Fruit fly (Drosophila melanogaster) whole organism, embryonic: ENCODE results near the gene Wdfy2.

Source experiments
- Abd-B ChIP-seq: fragments of 200-800 bp; sonication (Bioruptor generic); optimal IDR thresholded peaks from 2 replicates; lab custom pipeline; 2018; ENCODE audit warnings: missing biosample characterization, mild to moderate bottlenecking, missing genetic modification characterization, moderate library complexity
- Antp ChIP-seq: fragments of 200-800 bp; sonication (Bioruptor generic); optimal IDR thresholded peaks from 3 replicates; lab custom pipeline; 2016; ENCODE audit warnings: missing biosample characterization, missing genetic modification characterization
- CG10959 ChIP-seq: fragments of 200-800 bp; sonication (Bioruptor generic); IDR thresholded peaks from 2 replicates; pipeline ENCODE4 v1.3.6; 2022; ENCODE audit warnings: missing biosample characterization, missing genetic modification characterization
- CG11093 ChIP-seq: fragments of 200-800 bp; sonication (Bioruptor generic); IDR thresholded peaks from 3 replicates; pipeline ENCODE4 v1.3.6; 2022; ENCODE audit warnings: missing biosample characterization, missing genetic modification characterization
- CG11247 ChIP-seq: fragments of 200-800 bp; sonication (Bioruptor generic); IDR thresholded peaks from 2 replicates; pipeline ENCODE4 v1.3.6; 2022; ENCODE audit warnings: missing biosample characterization, missing genetic modification characterization
- CG16815 ChIP-seq: fragments of 200-800 bp; sonication (Bioruptor generic); optimal IDR thresholded peaks from 3 replicates; lab custom pipeline; 2017; ENCODE audit warnings: missing biosample characterization, mild to moderate bottlenecking, missing genetic modification characterization
- CG17802 ChIP-seq: fragments of 200-800 bp; sonication (Bioruptor generic); optimal IDR thresholded peaks from 2 replicates; lab custom pipeline; 2018; ENCODE audit warnings: missing biosample characterization, mild to moderate bottlenecking, missing genetic modification characterization, moderate library complexity
- CG31365 ChIP-seq: fragments of 200-800 bp; sonication (Bioruptor generic); optimal IDR thresholded peaks from 2 replicates; lab custom pipeline; 2018; ENCODE audit warnings: missing biosample characterization, mild to moderate bottlenecking, missing genetic modification characterization
- CG3407 ChIP-seq: fragments of 200-800 bp; sonication (Bioruptor generic); optimal IDR thresholded peaks from 2 replicates; lab custom pipeline; 2018; ENCODE audit warnings: missing biosample characterization, mild to moderate bottlenecking, missing genetic modification characterization
- CG34224 ChIP-seq: fragments of 200-800 bp; sonication (Bioruptor generic); IDR thresholded peaks from 3 replicates; pipeline ENCODE4 v1.3.6; 2022; ENCODE audit warnings: missing biosample characterization, missing genetic modification characterization; ENCODE audit not compliant: partially characterized antibody
- CG3838 ChIP-seq: fragments of 200-800 bp; sonication (Bioruptor generic); optimal IDR thresholded peaks from 3 replicates; lab custom pipeline; 2016; ENCODE audit warnings: missing biosample characterization, missing genetic modification characterization
- CG43689 ChIP-seq: fragments of 200-800 bp; sonication (Bioruptor generic); IDR thresholded peaks from 2 replicates; pipeline ENCODE4 v1.3.6; 2022; ENCODE audit warnings: missing biosample characterization, missing genetic modification characterization
- CG4854 ChIP-seq: fragments of 200-800 bp; sonication (Bioruptor generic); optimal IDR thresholded peaks from 2 replicates; lab custom pipeline; 2016; ENCODE audit warnings: missing biosample characterization, missing genetic modification characterization, inconsistent platforms
- CG6813 ChIP-seq: fragments of 200-800 bp; sonication (Bioruptor generic); optimal IDR thresholded peaks from 2 replicates; lab custom pipeline; 2017; ENCODE audit warnings: missing biosample characterization, missing genetic modification characterization, mild to moderate bottlenecking, moderate library complexity, missing genetic modification reagents
- CG7745 ChIP-seq: fragments of 200-800 bp; sonication (Bioruptor generic); optimal IDR thresholded peaks from 2 replicates; lab custom pipeline; 2018; ENCODE audit warnings: missing biosample characterization, mild to moderate bottlenecking, missing genetic modification characterization, moderate library complexity
- CG7839 ChIP-seq: fragments of 200-800 bp; sonication (Bioruptor generic); optimal IDR thresholded peaks from 3 replicates; lab custom pipeline; 2018; ENCODE audit warnings: missing biosample characterization, mild to moderate bottlenecking, missing genetic modification characterization, moderate library complexity
- CG8290 ChIP-seq, 3 experiments: fragments of 200-800 bp; sonication (Bioruptor generic); optimal IDR thresholded peaks; 2 replicates each; lab custom pipeline; 2016 to 2019; ENCODE audit warnings: missing biosample characterization in 3 of 3, missing genetic modification characterization in 3 of 3, mild to moderate bottlenecking in 2 of 3, moderate library complexity in 1 of 3
- CG8924 ChIP-seq: fragments of 200-800 bp; optimal IDR thresholded peaks from 3 replicates; lab custom pipeline; 2019; ENCODE audit warnings: missing biosample characterization, mild to moderate bottlenecking, missing genetic modification characterization, moderate library complexity
- CG9215 ChIP-seq: fragments of 200-800 bp; sonication (Bioruptor generic); IDR thresholded peaks from 2 replicates; pipeline ENCODE4 v1.3.6; 2022; ENCODE audit warnings: missing biosample characterization, missing genetic modification characterization
- CoRest ChIP-seq: fragments of 200-800 bp; sonication (Bioruptor generic); optimal IDR thresholded peaks from 3 replicates; lab custom pipeline; 2018; ENCODE audit warnings: missing biosample characterization, mild to moderate bottlenecking, missing genetic modification characterization, moderate library complexity
- Dek ChIP-seq: fragments of 200-800 bp; sonication (Bioruptor generic); optimal IDR thresholded peaks from 3 replicates; lab custom pipeline; 2019; ENCODE audit warnings: missing biosample characterization, mild to moderate bottlenecking, missing genetic modification characterization, moderate library complexity
- E2f2 ChIP-seq: fragments of 200-800 bp; sonication (Bioruptor generic); IDR thresholded peaks from 2 replicates; pipeline ENCODE4 v1.3.6; 2022; ENCODE audit warnings: missing biosample characterization, missing genetic modification characterization
- Elba2 ChIP-seq: fragments of 200-800 bp; sonication (Bioruptor generic); optimal IDR thresholded peaks from 3 replicates; lab custom pipeline; 2016; ENCODE audit warnings: missing biosample characterization, missing genetic modification characterization
- Ets97D ChIP-seq: fragments of 200-800 bp; sonication (Bioruptor generic); optimal IDR thresholded peaks from 3 replicates; lab custom pipeline; 2016; ENCODE audit warnings: missing biosample characterization, missing genetic modification characterization
- Fer1 ChIP-seq: fragments of 200-800 bp; sonication (Bioruptor generic); optimal IDR thresholded peaks from 2 replicates; lab custom pipeline; 2017; ENCODE audit warnings: missing biosample characterization, mild to moderate bottlenecking, missing genetic modification characterization
- HmgD ChIP-seq: fragments of 200-800 bp; sonication (Bioruptor generic); optimal IDR thresholded peaks from 3 replicates; lab custom pipeline; 2016; ENCODE audit warnings: missing biosample characterization, missing genetic modification characterization
- Hr3 ChIP-seq: fragments of 200-800 bp; sonication (Bioruptor generic); optimal IDR thresholded peaks from 3 replicates; lab custom pipeline; 2016; ENCODE audit warnings: missing biosample characterization, missing genetic modification characterization
- Kr ChIP-seq: fragments of 200-800 bp; sonication (Bioruptor generic); optimal IDR thresholded peaks from 2 replicates; lab custom pipeline; 2017; ENCODE audit warnings: missing biosample characterization, mild to moderate bottlenecking, missing genetic modification characterization
- Max ChIP-seq: fragments of 200-800 bp; sonication (Bioruptor generic); optimal IDR thresholded peaks from 2 replicates; lab custom pipeline; 2016; ENCODE audit warnings: missing biosample characterization, mild to moderate bottlenecking, missing genetic modification characterization
- Pdp1 ChIP-seq, 2 experiments: fragments of 200-800 bp; sonication (Bioruptor generic); optimal IDR thresholded peaks; 3 replicates each; lab custom pipeline; 2016; ENCODE audit warnings: missing biosample characterization in 2 of 2, missing genetic modification characterization in 2 of 2, mild to moderate bottlenecking in 1 of 2, moderate library complexity in 1 of 2
- Poxn ChIP-seq: fragments of 200-800 bp; sonication (Bioruptor generic); IDR thresholded peaks from 2 replicates; pipeline ENCODE4 v1.3.6; 2022; ENCODE audit warnings: missing biosample characterization, missing genetic modification characterization
- Sin3A ChIP-seq: fragments of >200 bp; optimal IDR thresholded peaks from 2 replicates; lab custom pipeline; 2018
- bsh ChIP-seq, 2 experiments: fragments of 200-800 bp; sonication (Bioruptor generic); optimal IDR thresholded peaks; 2 replicates each; lab custom pipeline; 2017 to 2018; ENCODE audit warnings: mild to moderate bottlenecking in 2 of 2, missing biosample characterization in 2 of 2, missing genetic modification characterization in 2 of 2, moderate library complexity in 1 of 2
- dati ChIP-seq: fragments of 200-800 bp; sonication (Bioruptor generic); IDR thresholded peaks from 2 replicates; pipeline ENCODE4 v1.3.6; 2022; ENCODE audit warnings: missing biosample characterization, missing genetic modification characterization
- dmrt11E ChIP-seq: fragments of 200-800 bp; sonication (Bioruptor generic); optimal IDR thresholded peaks from 3 replicates; lab custom pipeline; 2018; ENCODE audit warnings: missing biosample characterization, mild to moderate bottlenecking, missing genetic modification characterization, moderate library complexity
- dysf ChIP-seq: fragments of 200-800 bp; sonication (Bioruptor generic); IDR thresholded peaks from 3 replicates; pipeline ENCODE4 v1.3.6; 2022; ENCODE audit warnings: missing biosample characterization, missing genetic modification characterization
- fd102C ChIP-seq: fragments of 200-800 bp; sonication (Bioruptor generic); optimal IDR thresholded peaks from 2 replicates; lab custom pipeline; 2018; ENCODE audit warnings: missing biosample characterization, mild to moderate bottlenecking, missing genetic modification characterization, moderate library complexity
- gsb-n ChIP-seq: fragments of 200-800 bp; sonication (Bioruptor generic); optimal IDR thresholded peaks from 3 replicates; lab custom pipeline; 2018; ENCODE audit warnings: missing biosample characterization, mild to moderate bottlenecking, missing genetic modification characterization
- ham ChIP-seq: fragments of 200-800 bp; sonication (Bioruptor generic); IDR thresholded peaks from 2 replicates; pipeline ENCODE4 v1.3.6; 2022; ENCODE audit warnings: missing biosample characterization, missing genetic modification characterization
- hb ChIP-seq: fragments of 200-800 bp; sonication (Bioruptor generic); IDR thresholded peaks from 3 replicates; pipeline ENCODE4 v1.3.6; 2022; ENCODE audit warnings: missing biosample characterization, missing genetic modification characterization; ENCODE audit not compliant: partially characterized antibody
- jumu ChIP-seq: fragments of 200-800 bp; sonication (Bioruptor generic); optimal IDR thresholded peaks from 3 replicates; lab custom pipeline; 2016; ENCODE audit warnings: missing biosample characterization, missing genetic modification characterization
- pb ChIP-seq: fragments of 200-800 bp; sonication (Bioruptor generic); optimal IDR thresholded peaks from 3 replicates; lab custom pipeline; 2016; ENCODE audit warnings: missing biosample characterization, missing genetic modification characterization
- row ChIP-seq: fragments of 200-800 bp; sonication (Bioruptor generic); IDR thresholded peaks from 3 replicates; pipeline ENCODE4 v1.3.6; 2022; ENCODE audit warnings: missing biosample characterization, missing genetic modification characterization
- sens-2 ChIP-seq: fragments of 200-800 bp; sonication (Bioruptor generic); IDR thresholded peaks from 2 replicates; pipeline ENCODE4 v1.3.6; 2022; ENCODE audit warnings: missing biosample characterization, missing genetic modification characterization
- slbo ChIP-seq: fragments of 200-800 bp; sonication (Bioruptor generic); IDR thresholded peaks from 2 replicates; pipeline ENCODE4 v1.3.6; 2022; ENCODE audit warnings: missing biosample characterization, missing genetic modification characterization
- slp2 ChIP-seq: fragments of 200-800 bp; sonication (Bioruptor generic); optimal IDR thresholded peaks from 2 replicates; lab custom pipeline; 2016; ENCODE audit warnings: missing biosample characterization, missing genetic modification characterization
- tin ChIP-seq: fragments of 200-800 bp; sonication (Bioruptor generic); optimal IDR thresholded peaks from 3 replicates; lab custom pipeline; 2016; ENCODE audit warnings: missing biosample characterization, missing genetic modification characterization
- ttk ChIP-seq: fragments of 200-800 bp; sonication (Bioruptor generic); IDR thresholded peaks from 2 replicates; pipeline ENCODE4 v2.1.2; 2022; ENCODE audit warnings: missing biosample characterization, missing genetic modification characterization
- zf30C ChIP-seq: fragments of 200-800 bp; sonication (Bioruptor generic); optimal IDR thresholded peaks from 3 replicates; lab custom pipeline; 2018; ENCODE audit warnings: missing biosample characterization, mild to moderate bottlenecking, missing genetic modification characterization

Wdfy2 gene

dm6 chr2L:10386208-10386805 is 36.8 kb upstream of the Wdfy2 start, which contains the start of the genes Cdk1 and mRpS7 (continued):
- peak; percentile 85 for TF ChIP-seq CG17802 (tag; lab: Kevin White, UChicago)
- peak in 1 of 2 experiments; percentile 56 for TF ChIP-seq Pdp1 (GFP tag; optimal IDR thresholded peaks at IDR 0.05; lab: Kevin White, UChicago)
- no peak for TF ChIP-seq Abd-B
- peak; percentile 43 for TF ChIP-seq CG8290 (GFP tag; optimal IDR thresholded peaks at IDR 0.05; lab: Kevin White, UChicago)
- peak in 1 of 2 experiments; percentile 19 for TF ChIP-seq CG8290 (tag; optimal IDR thresholded peaks at IDR 0.05; lab: Kevin White, UChicago)
- TF ChIP-seq CG43689 (GFP tag; lab: Robert Waterston, UW), result no peak
- peak; percentile 63 for TF ChIP-seq CG3838 (GFP tag; lab: Kevin White, UChicago)
- TF ChIP-seq E2f2 (GFP tag; lab: Robert Waterston, UW), result peak; percentile 82
- peak; percentile 32 for TF ChIP-seq Fer1 (GFP tag; lab: Kevin White, UChicago)
- TF ChIP-seq zf30C (GFP tag; lab: Kevin White, UChicago), result no peak
- peak; percentile 90 for TF ChIP-seq CoRest
- TF ChIP-seq pb (GFP tag; lab: Kevin White, UChicago), result no peak
- TF ChIP-seq CG6813 (GFP tag; lab: Kevin White, UChicago), result no peak
- TF ChIP-seq Antp, result peak; percentile 43
- TF ChIP-seq CG11247 (GFP tag; lab: Robert Waterston, UW), result peak; percentile 43; the same call in 1 of the 2 replicates
- TF ChIP-seq CG11093 (GFP tag; lab: Robert Waterston, UW), result 0 out of 3 replicates have a peak, but pooled peaks have one; percentile 16
- no peak for TF ChIP-seq fd102C
- peak; percentile 51 for TF ChIP-seq CG16815 (GFP tag; lab: Kevin White, UChicago)
- peak; percentile 81 for TF ChIP-seq Dek (tag; lab: Kevin White, UChicago)
- TF ChIP-seq CG31365 (tag; lab: Kevin White, UChicago), result no peak
- TF ChIP-seq CG7745 (tag; lab: Kevin White, UChicago), result no peak
- TF ChIP-seq ttk (GFP tag; lab: Robert Waterston, UW), result peak; percentile 63; the same call in 1 of the 2 replicates
- peak; percentile 71 for TF ChIP-seq dmrt11E (tag; lab: Kevin White, UChicago)
- TF ChIP-seq CG3407 (GFP tag; lab: Kevin White, UChicago), result peak; percentile 44
- TF ChIP-seq bsh (GFP tag; optimal IDR thresholded peaks at IDR 0.05; lab: Kevin White, UChicago), result peak in 1 of 2 experiments; percentile 75
- TF ChIP-seq CG34224 (GFP tag; lab: Robert Waterston, UW), result no peak
- peak; percentile 80 for TF ChIP-seq Hr3 (GFP tag; lab: Kevin White, UChicago)
- TF ChIP-seq Sin3A (lab: Kevin White, UChicago), result no peak
- TF ChIP-seq sens-2 (GFP tag; lab: Robert Waterston, UW), result 0 out of 2 replicates have a peak, but pooled peaks have one; percentile 20
- peak; percentile 40 for TF ChIP-seq CG4854 (GFP tag; lab: Kevin White, UChicago)
- no peak for TF ChIP-seq Kr
- TF ChIP-seq CG10959 (GFP tag; lab: Robert Waterston, UW), result no peak
- peak; percentile 77; the same call in 2 of the 3 replicates for TF ChIP-seq dysf
- 0 out of 2 replicates have a peak, but pooled peaks have one; percentile 35 for TF ChIP-seq Poxn (GFP tag; lab: Robert Waterston, UW)
- TF ChIP-seq tin (GFP tag; lab: Kevin White, UChicago), result peak; percentile 66
- peak; percentile 36 for TF ChIP-seq HmgD
- TF ChIP-seq CG9215 (GFP tag; lab: Robert Waterston, UW), result no peak
- TF ChIP-seq dati, result peak; percentile 16; the same call in 1 of the 2 replicates
- TF ChIP-seq slbo (GFP tag; lab: Robert Waterston, UW), result peak; percentile 78
- no peak for TF ChIP-seq hb (GFP tag; lab: Robert Waterston, UW)
- peak; percentile 76 for TF ChIP-seq gsb-n (tag; lab: Kevin White, UChicago)
- TF ChIP-seq CG8924 (tag; lab: Kevin White, UChicago), result peak; percentile 87
- no peak for TF ChIP-seq ham
- TF ChIP-seq CG7839 (tag; lab: Kevin White, UChicago), result peak; percentile 86
- TF ChIP-seq slp2 (GFP tag; lab: Kevin White, UChicago), result peak; percentile 50
- TF ChIP-seq Ets97D, result peak; percentile 31
- TF ChIP-seq jumu (GFP tag; lab: Kevin White, UChicago), result peak; percentile 33
- TF ChIP-seq Max (GFP tag; lab: Kevin White, UChicago), result peak; percentile 79
- peak; percentile 29 for TF ChIP-seq Elba2 (GFP tag; lab: Kevin White, UChicago)
- peak; percentile 81 for TF ChIP-seq row (GFP tag; lab: Robert Waterston, UW)
